Fruit fly (Drosophila melanogaster): ENCODE data around the gene CG8028.

CG8028 gene

dm6 chrX:19307810-19308456 is 27.8 kb upstream of the CG8028 start, which contains the start of gene CG8051 (continued):
- TF ChIP-seq Rfx (GFP tag; IDR thresholded peaks at IDR 0.05) = 0 out of 2 replicates have a peak, but pooled peaks have one; percentile 46
- TF ChIP-seq CG15479 (GFP tag; optimal IDR thresholded peaks at IDR 0.05) = peak; percentile 68
- TF ChIP-seq MTF-1 (GFP tag; optimal IDR thresholded peaks at IDR 0.05; ENCODE audit: borderline replicate concordance) = peak; percentile 42
- TF ChIP-seq H15 (GFP tag; IDR thresholded peaks at IDR 0.05) = no peak
- TF ChIP-seq Trl (optimal IDR thresholded peaks at IDR 0.05) = no peak
- peak; percentile 9 for TF ChIP-seq Trl (GFP tag; optimal IDR thresholded peaks at IDR 0.05)
- no peak for TF ChIP-seq CG9932 (GFP tag; IDR thresholded peaks at IDR 0.05)
- peak; percentile 10 for TF ChIP-seq D19A (tag; optimal IDR thresholded peaks at IDR 0.05)
- TF ChIP-seq Neu2 (GFP tag; optimal IDR thresholded peaks at IDR 0.05; ENCODE audit: borderline replicate concordance) = no peak
- peak; percentile 43 for TF ChIP-seq CG33213 (GFP tag; optimal IDR thresholded peaks at IDR 0.05)
- no peak for TF ChIP-seq disco-r (GFP tag; optimal IDR thresholded peaks at IDR 0.05)
- peak; percentile 13 for TF ChIP-seq Kr (GFP tag; optimal IDR thresholded peaks at IDR 0.05)
- peak in 1 of 2 experiments; percentile 0 for TF ChIP-seq bsh (GFP tag; optimal IDR thresholded peaks at IDR 0.05)
- TF ChIP-seq CG13424 (tag; optimal IDR thresholded peaks at IDR 0.05) = peak; percentile 4
- peak; percentile 20 for TF ChIP-seq CG18619 (GFP tag; optimal IDR thresholded peaks at IDR 0.05)
- TF ChIP-seq CG4360 (GFP tag; IDR thresholded peaks at IDR 0.05) = peak; percentile 71; the same call in 1 of the 2 replicates
- peak; percentile 86 for TF ChIP-seq sens (GFP tag)
- TF ChIP-seq Atf6 (GFP tag; IDR thresholded peaks at IDR 0.05) = peak; percentile 52; the same call in 1 of the 2 replicates
- TF ChIP-seq gem (tag; optimal IDR thresholded peaks at IDR 0.05) = peak; percentile 17
- TF ChIP-seq CG6175 (GFP tag; IDR thresholded peaks at IDR 0.05) = peak; percentile 76; the same call in 2 of the 3 replicates
- TF ChIP-seq CG7987 (GFP tag; optimal IDR thresholded peaks at IDR 0.05) = peak; percentile 54
- no peak for TF ChIP-seq Oaz (GFP tag; IDR thresholded peaks at IDR 0.05)
- TF ChIP-seq CG12236 (GFP tag; optimal IDR thresholded peaks at IDR 0.05) = no peak
- no peak for TF ChIP-seq CG10267 (tag; optimal IDR thresholded peaks at IDR 0.05)
- peak; percentile 19 for TF ChIP-seq HmgZ (tag; optimal IDR thresholded peaks at IDR 0.05)
- TF ChIP-seq yki (optimal IDR thresholded peaks at IDR 0.05) = no peak
- 0 out of 4 replicates have a peak, but pooled peaks have one; percentile 54 for TF ChIP-seq chinmo (GFP tag; IDR thresholded peaks at IDR 0.05; ENCODE audit: partially characterized antibody)
- peak; percentile 20 for TF ChIP-seq CG2875 (GFP tag; optimal IDR thresholded peaks at IDR 0.05)
- no peak for TF ChIP-seq pita (GFP tag; optimal IDR thresholded peaks at IDR 0.05)
- peak; percentile 24 for TF ChIP-seq CTCF (GFP tag; optimal IDR thresholded peaks at IDR 0.05)
- no peak for TF ChIP-seq CG31365 (tag; optimal IDR thresholded peaks at IDR 0.05)
- no peak for TF ChIP-seq CG17328 (GFP tag; IDR thresholded peaks at IDR 0.05)
- TF ChIP-seq CG34376 (GFP tag; optimal IDR thresholded peaks at IDR 0.05) = peak; percentile 91
- TF ChIP-seq eve (GFP tag; optimal IDR thresholded peaks at IDR 0.05) = peak in 1 of 2 experiments; percentile 16
- TF ChIP-seq pum (GFP tag; optimal IDR thresholded peaks at IDR 0.05) = peak; percentile 31
- peak; percentile 19 for TF ChIP-seq caup (GFP tag; optimal IDR thresholded peaks at IDR 0.05; ENCODE audit: severe bottlenecking)
- TF ChIP-seq CG6654 (GFP tag; optimal IDR thresholded peaks at IDR 0.05) = no peak
- no peak for TF ChIP-seq MESR4 (GFP tag; optimal IDR thresholded peaks at IDR 0.05)
- no peak for TF ChIP-seq CG43689 (GFP tag; IDR thresholded peaks at IDR 0.05)
- peak; percentile 39 for TF ChIP-seq CG11398 (GFP tag; optimal IDR thresholded peaks at IDR 0.05)
- peak in 1 of 2 experiments; percentile 21 for TF ChIP-seq Hr78 (GFP tag; optimal IDR thresholded peaks at IDR 0.05)
- no peak for TF ChIP-seq ind (GFP tag; optimal IDR thresholded peaks at IDR 0.05)
- TF ChIP-seq CG17568 (GFP tag; optimal IDR thresholded peaks at IDR 0.05) = peak; percentile 9
- TF ChIP-seq pb (GFP tag; optimal IDR thresholded peaks at IDR 0.05) = no peak
- TF ChIP-seq Vsx1 (GFP tag; optimal IDR thresholded peaks at IDR 0.05) = peak; percentile 27
- peak; percentile 13 for TF ChIP-seq fd64A (GFP tag; optimal IDR thresholded peaks at IDR 0.05)
- no peak for TF ChIP-seq CG13287 (GFP tag; IDR thresholded peaks at IDR 0.05; ENCODE audit: partially characterized antibody)
- peak; percentile 11 for TF ChIP-seq zfh2 (GFP tag; optimal IDR thresholded peaks at IDR 0.05)
- peak; percentile 80 for TF ChIP-seq sug (tag; optimal IDR thresholded peaks at IDR 0.05)
- no peak for TF ChIP-seq CG31388 (GFP tag; optimal IDR thresholded peaks at IDR 0.05)
